Worm (Caenorhabditis elegans): Measurements from ENCODE around the gene D1046.4.

DNA sequence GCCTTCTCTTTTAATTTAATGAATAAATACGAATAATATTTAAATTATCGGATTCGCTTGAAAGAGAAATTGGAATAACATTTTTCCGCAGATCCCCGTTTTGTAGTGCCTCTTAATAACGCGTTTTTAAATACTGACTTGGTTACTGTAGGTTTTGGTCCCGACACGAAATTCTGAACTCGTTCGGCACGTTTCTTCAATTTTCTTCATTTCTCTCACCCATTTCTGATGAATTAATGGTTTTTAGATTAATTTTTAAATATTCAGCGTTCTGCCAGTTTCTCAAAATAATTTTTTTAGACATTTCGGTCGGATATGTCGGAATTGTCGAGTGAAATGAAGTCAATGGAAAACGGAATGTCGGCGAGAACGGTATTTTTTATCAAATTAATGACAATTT is 32.3 kb upstream of the D1046.4 start, which contains the start of gene C27B7.5:
- TF ChIP-seq tbx-7 (tag; optimal IDR thresholded peaks at IDR 0.05) (no peak), odd-2 (tag; optimal IDR thresholded peaks at IDR 0.05) (no peak), ama-1 (optimal IDR thresholded peaks at IDR 0.05) (no peak), fkh-10 (GFP tag; optimal IDR thresholded peaks at IDR 0.05) (no peak), nhr-11 (tag; optimal IDR thresholded peaks at IDR 0.05) (no peak), pax-1 (tag; optimal IDR thresholded peaks at IDR 0.05) (no peak)
